Worm (Caenorhabditis elegans): ENCODE data around the gene fbxa-133.

DNA sequence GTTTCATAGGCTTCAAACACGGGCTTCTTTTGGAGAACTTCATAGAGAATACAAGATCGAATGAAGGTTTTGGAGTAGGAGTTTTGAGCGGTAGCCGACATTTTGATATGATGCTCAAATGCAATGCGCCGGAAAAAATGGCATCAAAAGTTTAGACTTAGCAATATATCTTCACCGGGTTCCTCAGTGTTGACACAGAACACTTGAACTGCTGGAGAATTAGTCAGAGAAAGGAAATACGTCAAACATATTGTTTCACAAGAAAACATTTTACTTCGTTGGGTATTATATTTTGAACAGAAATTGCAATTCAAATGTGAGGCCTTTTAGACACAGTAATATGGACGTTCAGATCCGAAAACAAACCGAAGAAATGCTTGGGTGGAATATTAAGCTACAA lies 26.2 kb upstream of the fbxa-133 start, which contains the start of gene fbxa-174:
- TF ChIP-seq tbx-37 (GFP tag; conservative IDR thresholded peaks at IDR 0.05) (no peak), ama-1 (optimal IDR thresholded peaks at IDR 0.05) (no peak), ceh-36 (tag; optimal IDR thresholded peaks at IDR 0.05) (no peak), flt-1 (GFP tag; IDR thresholded peaks at IDR 0.05) (no peak), hmg-4 (GFP tag; optimal IDR thresholded peaks at IDR 0.05) (no peak), hmbx-1 (tag; optimal IDR thresholded peaks at IDR 0.05) (no peak), aly-1 (tag; optimal IDR thresholded peaks at IDR 0.05) (no peak), F13C5.2 (tag; optimal IDR thresholded peaks at IDR 0.05) (no peak), tra-4 (tag; optimal IDR thresholded peaks at IDR 0.05) (no peak)
